ENCODE assay signal across 2 worm cellular contexts in genomic region chrIV:12282157-12282789, ce11.
A peak's percentile ranks its signal among the peaks of the same experiment; 100 is the strongest.
TF ChIP-seq lines count a peak whose summit lies in the region.

TSS of gene C42C1.12 (minus strand) at chrIV:12282207.
TSS of gene C42C1.19 (plus strand) at chrIV:12282739.

TF ChIP-seq in whole organism, L1 larva, 84 proteins besides CTCF, POLR2A, EP300 and RAD21 (continued from another document):
- TF ChIP-seq Y116A8C.19 (tag; optimal IDR thresholded peaks at IDR 0.05; lab: Kevin White, UChicago; ENCODE audit: borderline replicate concordance) (no peak), lsy-2 (tag; optimal IDR thresholded peaks at IDR 0.05; lab: Kevin White, UChicago) (peak; percentile 54 to 61), aly-2 (tag; optimal IDR thresholded peaks at IDR 0.05; lab: Kevin White, UChicago) (no peak), ceh-63 (GFP tag; optimal IDR thresholded peaks at IDR 0.05; lab: Kevin White, UChicago) (no peak), nhr-90 (tag; optimal IDR thresholded peaks at IDR 0.05; lab: Kevin White, UChicago; ENCODE audit: poor library complexity) (no peak), ceh-8 (GFP tag; optimal IDR thresholded peaks at IDR 0.05; lab: Kevin White, UChicago) (no peak), snu-23 (GFP tag; optimal IDR thresholded peaks at IDR 0.05; lab: Kevin White, UChicago) (no peak), lin-13 (GFP tag; optimal IDR thresholded peaks at IDR 0.05; lab: Kevin White, UChicago) (no peak), sptf-1 (tag; optimal IDR thresholded peaks at IDR 0.05; lab: Kevin White, UChicago) (no peak), F16B12.6 (tag; optimal IDR thresholded peaks at IDR 0.05; lab: Kevin White, UChicago) (peak; percentile 82), unc-130 (tag; optimal IDR thresholded peaks at IDR 0.05; lab: Kevin White, UChicago) (no peak), zag-1 (tag; optimal IDR thresholded peaks at IDR 0.05; lab: Kevin White, UChicago) (no peak), dpl-1 (GFP tag; optimal IDR thresholded peaks at IDR 0.05; lab: Kevin White, UChicago) (peak in 1 of 3 experiments; percentile 39), C16A3.4 (tag; optimal IDR thresholded peaks at IDR 0.05; lab: Kevin White, UChicago) (no peak), lin-35 (GFP tag; optimal IDR thresholded peaks at IDR 0.05; lab: Kevin White, UChicago) (peak; percentile 1 to 14), nhr-85 (tag; lab: Kevin White, UChicago) (no peak), ceh-88 (GFP tag; IDR thresholded peaks at IDR 0.05; lab: Robert Waterston, UW) (no peak), snpc-4 (tag; optimal IDR thresholded peaks at IDR 0.05; lab: Kevin White, UChicago) (no peak), xbp-1 (tag; optimal IDR thresholded peaks at IDR 0.05; lab: Kevin White, UChicago) (peak; percentile 32), aha-1 (tag; optimal IDR thresholded peaks at IDR 0.05; lab: Kevin White, UChicago) (no peak), sox-4 (tag; optimal IDR thresholded peaks at IDR 0.05; lab: Kevin White, UChicago) (no peak), efl-3 (GFP tag; optimal IDR thresholded peaks at IDR 0.05; lab: Kevin White, UChicago) (no peak), ztf-4 (tag; optimal IDR thresholded peaks at IDR 0.05; lab: Kevin White, UChicago) (no peak), blmp-1 (tag; optimal IDR thresholded peaks at IDR 0.05; lab: Kevin White, UChicago) (peak; percentile 15), ces-1 (GFP tag; optimal IDR thresholded peaks at IDR 0.05; lab: Kevin White, UChicago) (no peak), grh-1 (GFP tag; IDR thresholded peaks at IDR 0.05; lab: Robert Waterston, UW) (no peak), skn-1 (tag; optimal IDR thresholded peaks at IDR 0.05; lab: Kevin White, UChicago) (no peak), pag-3 (tag; optimal IDR thresholded peaks at IDR 0.05; lab: Kevin White, UChicago; ENCODE audit: borderline replicate concordance, insufficient read depth) (no peak), lir-3 (tag; optimal IDR thresholded peaks at IDR 0.05; lab: Kevin White, UChicago; ENCODE audit: poor library complexity) (no peak), rnt-1 (tag; optimal IDR thresholded peaks at IDR 0.05; lab: Kevin White, UChicago) (no peak), elt-2 (tag; optimal IDR thresholded peaks at IDR 0.05; lab: Kevin White, UChicago) (no peak), C04F5.9 (tag; optimal IDR thresholded peaks at IDR 0.05; lab: Kevin White, UChicago) (no peak), elt-3 (tag; optimal IDR thresholded peaks at IDR 0.05; lab: Kevin White, UChicago) (no peak), lin-39 (tag; optimal IDR thresholded peaks at IDR 0.05; lab: Kevin White, UChicago) (no peak), ama-1 (optimal IDR thresholded peaks at IDR 0.05; lab: Kevin White, UChicago) (no peak), swsn-7 (tag; optimal IDR thresholded peaks at IDR 0.05; lab: Kevin White, UChicago) (peak; percentile 3), mep-1 (tag; optimal IDR thresholded peaks at IDR 0.05; lab: Kevin White, UChicago) (peak; percentile 53)

TF ChIP-seq in whole organism, L4 larva, 104 proteins besides CTCF, POLR2A, EP300 and RAD21 (continued from another document):
- TF ChIP-seq dve-1 (tag; optimal IDR thresholded peaks at IDR 0.05; lab: Kevin White, UChicago; ENCODE audit: insufficient read depth) (peak; percentile 7), ces-1 (GFP tag; optimal IDR thresholded peaks at IDR 0.05; lab: Kevin White, UChicago) (no peak), nhr-42 (GFP tag; IDR thresholded peaks at IDR 0.05; lab: Robert Waterston, UW) (no peak), ZK546.5 (tag; optimal IDR thresholded peaks at IDR 0.05; lab: Kevin White, UChicago) (no peak), nhr-25 (tag; optimal IDR thresholded peaks at IDR 0.05; lab: Kevin White, UChicago; ENCODE audit: borderline replicate concordance, insufficient read depth) (no peak), dpl-1 (GFP tag; optimal IDR thresholded peaks at IDR 0.05; lab: Kevin White, UChicago) (peak; percentile 53), ceh-20 (GFP tag; IDR thresholded peaks at IDR 0.05; lab: Robert Waterston, UW) (no peak)
